Fruit fly (Drosophila melanogaster): ENCODE data around the gene Ubr3.

The Ubr3 gene

DNA sequence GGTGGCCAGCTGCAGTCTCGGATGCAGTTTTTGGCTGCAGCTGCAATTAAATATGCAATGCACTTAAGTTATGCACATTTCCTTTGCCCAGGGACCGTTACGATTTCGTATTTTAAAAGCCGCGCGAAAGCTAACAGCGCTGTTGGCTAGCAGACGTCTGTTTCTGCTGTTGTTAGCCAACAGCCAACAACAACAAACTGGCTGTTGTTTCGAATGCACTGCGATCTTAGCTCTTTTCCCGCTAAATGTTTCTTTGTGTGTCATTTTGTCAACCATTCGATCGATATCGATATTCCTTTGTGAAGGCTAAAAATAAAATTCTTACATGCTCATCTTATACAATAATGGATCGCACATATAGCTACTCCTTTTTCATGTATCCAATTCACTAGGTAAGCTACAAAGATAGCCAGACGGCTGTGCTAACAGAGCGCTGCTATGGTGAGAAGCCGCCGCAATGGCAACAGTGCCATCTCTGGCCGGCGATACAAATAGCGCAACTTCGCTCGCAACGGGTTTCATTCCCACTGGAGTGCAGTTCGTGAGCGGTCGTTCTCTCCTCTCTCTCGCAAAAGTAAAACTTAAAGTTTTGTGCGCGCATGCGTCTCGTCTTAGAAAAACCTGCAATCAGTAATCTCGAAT, 33.6 kb downstream of the Ubr3 start (continued):
- TF ChIP-seq D (optimal IDR thresholded peaks at IDR 0.05) (no peak), D (GFP tag; optimal IDR thresholded peaks at IDR 0.05) (no peak), ewg (GFP tag; optimal IDR thresholded peaks at IDR 0.05) (peak; percentile 76), pros (GFP tag; optimal IDR thresholded peaks at IDR 0.05) (no peak), lilli (GFP tag; optimal IDR thresholded peaks at IDR 0.05) (peak; percentile 10), CG33557 (GFP tag; optimal IDR thresholded peaks at IDR 0.05) (no peak), CG5180 (GFP tag; optimal IDR thresholded peaks at IDR 0.05) (no peak), CG10366 (GFP tag; IDR thresholded peaks at IDR 0.05) (no peak), CG12769 (tag; optimal IDR thresholded peaks at IDR 0.05) (peak; percentile 56), cad (GFP tag; optimal IDR thresholded peaks at IDR 0.05) (no peak), Lhr (GFP tag; optimal IDR thresholded peaks at IDR 0.05) (no peak), CG1792 (GFP tag; optimal IDR thresholded peaks at IDR 0.05) (no peak), Poxn (GFP tag; IDR thresholded peaks at IDR 0.05) (no peak), Sin3A (optimal IDR thresholded peaks at IDR 0.05) (peak; percentile 70), CG4820 (GFP tag; optimal IDR thresholded peaks at IDR 0.05) (no peak), CG18619 (GFP tag; optimal IDR thresholded peaks at IDR 0.05) (no peak), disco-r (GFP tag; optimal IDR thresholded peaks at IDR 0.05) (no peak), hb (GFP tag; IDR thresholded peaks at IDR 0.05; ENCODE audit: partially characterized antibody) (no peak), CG7271 (tag; optimal IDR thresholded peaks at IDR 0.05) (no peak), CG31365 (tag; optimal IDR thresholded peaks at IDR 0.05) (no peak), Sox100B (GFP tag; optimal IDR thresholded peaks at IDR 0.05) (no peak), hkb (optimal IDR thresholded peaks at IDR 0.05) (peak; percentile 89), hkb (GFP tag; IDR thresholded peaks at IDR 0.05) (no peak), sens-2 (GFP tag; IDR thresholded peaks at IDR 0.05) (no peak), twi (tag; optimal IDR thresholded peaks at IDR 0.05) (no peak), jing (GFP tag; optimal IDR thresholded peaks at IDR 0.05) (no peak), NK7.1 (GFP tag; optimal IDR thresholded peaks at IDR 0.05) (no peak), Deaf1 (tag; optimal IDR thresholded peaks at IDR 0.05) (peak; percentile 36), CG8290 (GFP tag; optimal IDR thresholded peaks at IDR 0.05) (no peak), CG8290 (tag; optimal IDR thresholded peaks at IDR 0.05) (no peak), CG17829 (tag; optimal IDR thresholded peaks at IDR 0.05) (peak; percentile 51), stc (GFP tag; IDR thresholded peaks at IDR 0.05) (no peak), gem (tag; optimal IDR thresholded peaks at IDR 0.05) (peak; percentile 1), crp (GFP tag; optimal IDR thresholded peaks at IDR 0.05) (peak in 1 of 2 experiments; percentile 24), CG9215 (GFP tag; IDR thresholded peaks at IDR 0.05) (no peak), CG1647 (GFP tag; optimal IDR thresholded peaks at IDR 0.05) (no peak), salm (tag; optimal IDR thresholded peaks at IDR 0.05) (no peak), Ssrp (tag; optimal IDR thresholded peaks at IDR 0.05) (no peak), sens (GFP tag) (peak; percentile 48)

- peak; percentile 58 for TF ChIP-seq hbn (GFP tag; IDR thresholded peaks at IDR 0.05; ENCODE audit: partially characterized antibody)
- TF ChIP-seq sim (GFP tag; IDR thresholded peaks at IDR 0.05) = no peak
- peak; percentile 43; the same call in 1 of the 2 replicates for TF ChIP-seq CG2129 (GFP tag; IDR thresholded peaks at IDR 0.05; ENCODE audit: partially characterized antibody)
- no peak for TF ChIP-seq CG18011 (GFP tag; optimal IDR thresholded peaks at IDR 0.05)
- TF ChIP-seq CG10366 (GFP tag; IDR thresholded peaks at IDR 0.05) = no peak
- peak; percentile 51; the same call in 1 of the 3 replicates for TF ChIP-seq ci (GFP tag; IDR thresholded peaks at IDR 0.05)
- TF ChIP-seq D (optimal IDR thresholded peaks at IDR 0.05) = no peak
- peak; percentile 27 for TF ChIP-seq D (GFP tag; optimal IDR thresholded peaks at IDR 0.05)
- TF ChIP-seq Nf-YB (GFP tag; optimal IDR thresholded peaks at IDR 0.05) = no peak
- peak; percentile 4 for TF ChIP-seq CG5180 (GFP tag; optimal IDR thresholded peaks at IDR 0.05)
- TF ChIP-seq CG31388 (GFP tag; optimal IDR thresholded peaks at IDR 0.05) = no peak
- TF ChIP-seq zen (tag; optimal IDR thresholded peaks at IDR 0.05) = no peak
- no peak for TF ChIP-seq Fer2 (tag; optimal IDR thresholded peaks at IDR 0.05)
- TF ChIP-seq usp (GFP tag; optimal IDR thresholded peaks at IDR 0.05) = no peak
- TF ChIP-seq gem (tag; optimal IDR thresholded peaks at IDR 0.05) = peak; percentile 73
- no peak for TF ChIP-seq crp (GFP tag; optimal IDR thresholded peaks at IDR 0.05)
- TF ChIP-seq ato (GFP tag; IDR thresholded peaks at IDR 0.05; ENCODE audit: partially characterized antibody) = no peak
- no peak for TF ChIP-seq NC2β (GFP tag; optimal IDR thresholded peaks at IDR 0.05)
- TF ChIP-seq sima (GFP tag; optimal IDR thresholded peaks at IDR 0.05) = no peak
Measured at dm6 chrX:7970396-7970795, 34.7 kb downstream of the Ubr3 start.

Data from whole organism, embryonic.